Comparison of ENCODE assay signal across 5 worm cellular contexts in the genomic region with DNA sequence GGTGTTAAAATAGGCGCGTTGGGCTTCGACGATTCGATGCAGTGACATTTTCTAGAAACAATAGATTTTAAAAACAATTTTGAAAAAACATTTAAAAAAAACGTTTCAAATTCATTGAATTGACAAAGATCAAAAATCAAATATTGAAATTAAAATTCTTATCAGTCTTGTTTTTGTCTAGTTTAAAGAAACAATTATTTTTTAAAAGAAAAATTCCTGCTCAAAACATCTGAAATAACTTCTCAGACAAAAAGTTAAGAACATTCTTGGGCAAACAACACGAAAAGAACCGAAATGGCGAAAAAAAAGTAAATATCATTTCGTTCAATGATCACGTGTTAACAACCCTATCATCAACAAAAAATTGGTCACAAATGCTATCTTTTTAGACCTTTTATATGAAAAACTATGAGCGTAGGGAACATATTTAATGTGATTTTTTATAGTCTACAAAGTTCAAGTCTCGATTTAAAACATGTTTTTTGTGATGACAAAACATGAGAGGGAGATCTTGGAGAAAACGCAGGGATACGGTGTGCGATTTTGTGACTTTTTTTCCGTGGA.
TF ChIP-seq lines count a peak whose summit lies in the region.

A gene (minus strand): TSS at position 51 of the 564 bp plus-strand sequence.

TF ChIP-seq in whole organism, L1 larva, 84 proteins besides CTCF, POLR2A, EP300 and RAD21:
- TF ChIP-seq nhr-90 (tag; optimal IDR thresholded peaks at IDR 0.05; lab: Kevin White, UChicago; ENCODE audit: poor library complexity) = peak; percentile 40
- no peak for TF ChIP-seq ces-1 (GFP tag; optimal IDR thresholded peaks at IDR 0.05; lab: Kevin White, UChicago)
- peak; percentile 3 for TF ChIP-seq jun-1 (tag; optimal IDR thresholded peaks at IDR 0.05; lab: Kevin White, UChicago)
- TF ChIP-seq elt-3 (tag; optimal IDR thresholded peaks at IDR 0.05; lab: Kevin White, UChicago) = peak in 1 of 6 experiments; percentile 69
- peak; percentile 51 for TF ChIP-seq nhr-20 (tag; optimal IDR thresholded peaks at IDR 0.05; lab: Kevin White, UChicago)
- peak in 1 of 2 experiments; percentile 22 for TF ChIP-seq lin-35 (GFP tag; optimal IDR thresholded peaks at IDR 0.05; lab: Kevin White, UChicago)
- no peak for TF ChIP-seq lin-39 (tag; optimal IDR thresholded peaks at IDR 0.05; lab: Kevin White, UChicago)
- TF ChIP-seq elt-2 (tag; optimal IDR thresholded peaks at IDR 0.05; lab: Kevin White, UChicago) = peak; percentile 58
- peak; percentile 71 for TF ChIP-seq lin-14 (GFP tag; optimal IDR thresholded peaks at IDR 0.05; lab: Kevin White, UChicago)

TF ChIP-seq in whole organism, L2 larva, 48 proteins besides CTCF, POLR2A, EP300 and RAD21:
- TF ChIP-seq crh-2 (tag; optimal IDR thresholded peaks at IDR 0.05; lab: Kevin White, UChicago) = peak; percentile 2
- TF ChIP-seq egl-27 (tag; optimal IDR thresholded peaks at IDR 0.05; lab: Kevin White, UChicago) = no peak
- peak; percentile 34 for TF ChIP-seq sma-9 (GFP tag; optimal IDR thresholded peaks at IDR 0.05; lab: Kevin White, UChicago)
- no peak for TF ChIP-seq sma-9 (tag; optimal IDR thresholded peaks at IDR 0.05; lab: Kevin White, UChicago)
- TF ChIP-seq ztf-4 (tag; optimal IDR thresholded peaks at IDR 0.05; lab: Kevin White, UChicago) = no peak

TF ChIP-seq in whole organism, L3 larva, 47 proteins besides CTCF, POLR2A, EP300 and RAD21:
- peak; percentile 86 for TF ChIP-seq pha-4 (tag; optimal IDR thresholded peaks at IDR 0.05; lab: Kevin White, UChicago)
- TF ChIP-seq lin-15B (tag; optimal IDR thresholded peaks at IDR 0.05; lab: Kevin White, UChicago) = no peak
- no peak for TF ChIP-seq daf-12 (tag; optimal IDR thresholded peaks at IDR 0.05; lab: Kevin White, UChicago)
- TF ChIP-seq nhr-25 (tag; optimal IDR thresholded peaks at IDR 0.05; lab: Kevin White, UChicago) = no peak
- TF ChIP-seq R02D3.7 (tag; optimal IDR thresholded peaks at IDR 0.05; lab: Kevin White, UChicago) = no peak
- no peak for TF ChIP-seq hmg-11 (tag; optimal IDR thresholded peaks at IDR 0.05; lab: Kevin White, UChicago)
- TF ChIP-seq eor-1 (tag; optimal IDR thresholded peaks at IDR 0.05; lab: Kevin White, UChicago) = no peak
- TF ChIP-seq pqm-1 (tag; optimal IDR thresholded peaks at IDR 0.05; lab: Kevin White, UChicago) = peak; percentile 56
- TF ChIP-seq elt-2 (tag; optimal IDR thresholded peaks at IDR 0.05; lab: Kevin White, UChicago) = peak; percentile 48
- peak; percentile 2 for TF ChIP-seq jun-1 (tag; optimal IDR thresholded peaks at IDR 0.05; lab: Kevin White, UChicago)
- TF ChIP-seq snpc-4 (tag; optimal IDR thresholded peaks at IDR 0.05; lab: Kevin White, UChicago) = no peak
- TF ChIP-seq fkh-10 (GFP tag; optimal IDR thresholded peaks at IDR 0.05; lab: Kevin White, UChicago) = no peak
- no peak for TF ChIP-seq nfya-1 (tag; optimal IDR thresholded peaks at IDR 0.05; lab: Kevin White, UChicago; ENCODE audit: insufficient read depth)
- TF ChIP-seq ama-1 (optimal IDR thresholded peaks at IDR 0.05; lab: Kevin White, UChicago) = no peak
- no peak for TF ChIP-seq egl-27 (tag; optimal IDR thresholded peaks at IDR 0.05; lab: Kevin White, UChicago)
- no peak for TF ChIP-seq nhr-76 (tag; optimal IDR thresholded peaks at IDR 0.05; lab: Kevin White, UChicago)
- no peak for TF ChIP-seq ceh-9 (tag; optimal IDR thresholded peaks at IDR 0.05; lab: Kevin White, UChicago)

TF ChIP-seq in whole organism, L4 larva, 104 proteins besides CTCF, POLR2A, EP300 and RAD21:
- TF ChIP-seq aly-2 (tag; optimal IDR thresholded peaks at IDR 0.05; lab: Kevin White, UChicago) (no peak), ceh-32 (tag; optimal IDR thresholded peaks at IDR 0.05; lab: Kevin White, UChicago; ENCODE audit: poor library complexity) (no peak), nhr-77 (tag; optimal IDR thresholded peaks at IDR 0.05; lab: Kevin White, UChicago) (peak; percentile 55), hlh-30 (tag; optimal IDR thresholded peaks at IDR 0.05; lab: Kevin White, UChicago; ENCODE audit: insufficient read depth) (peak; percentile 68), mdt-29 (GFP tag; IDR thresholded peaks at IDR 0.05; lab: Robert Waterston, UW) (no peak), nhr-28 (tag; optimal IDR thresholded peaks at IDR 0.05; lab: Kevin White, UChicago) (peak; percentile 99), attf-4 (tag; optimal IDR thresholded peaks at IDR 0.05; lab: Kevin White, UChicago) (no peak), lir-3 (tag; optimal IDR thresholded peaks at IDR 0.05; lab: Kevin White, UChicago) (no peak), php-3 (GFP tag; IDR thresholded peaks at IDR 0.05; lab: Robert Waterston, UW) (no peak), daf-16 (GFP tag; optimal IDR thresholded peaks at IDR 0.05; lab: Kevin White, UChicago) (no peak), daf-16 (tag; optimal IDR thresholded peaks at IDR 0.05; lab: Kevin White, UChicago) (peak; percentile 86), hlh-11 (tag; optimal IDR thresholded peaks at IDR 0.05; lab: Kevin White, UChicago) (peak; percentile 31), nhr-11 (tag; optimal IDR thresholded peaks at IDR 0.05; lab: Kevin White, UChicago) (no peak), ztf-11 (tag; optimal IDR thresholded peaks at IDR 0.05; lab: Kevin White, UChicago) (no peak), dve-1 (tag; optimal IDR thresholded peaks at IDR 0.05; lab: Kevin White, UChicago; ENCODE audit: insufficient read depth) (peak; percentile 58), ces-1 (GFP tag; optimal IDR thresholded peaks at IDR 0.05; lab: Kevin White, UChicago) (no peak), unc-39 (tag; optimal IDR thresholded peaks at IDR 0.05; lab: Kevin White, UChicago) (no peak), aha-1 (tag; lab: Kevin White, UChicago) (peak; percentile 40), pqm-1 (tag; optimal IDR thresholded peaks at IDR 0.05; lab: Kevin White, UChicago) (peak; percentile 5), dmd-6 (GFP tag; IDR thresholded peaks at IDR 0.05; lab: Robert Waterston, UW) (peak; percentile 35; the same call in 1 of the 2 replicates), T26A8.4 (GFP tag; IDR thresholded peaks at IDR 0.05; lab: Robert Waterston, UW) (no peak), mes-2 (tag; optimal IDR thresholded peaks at IDR 0.05; lab: Kevin White, UChicago; ENCODE audit: poor library complexity, severe bottlenecking) (no peak), madf-9 (GFP tag; conservative IDR thresholded peaks at IDR 0.05; lab: Robert Waterston, UW) (no peak), nhr-111 (GFP tag; optimal IDR thresholded peaks at IDR 0.05; lab: Kevin White, UChicago) (no peak)

TF ChIP-seq in whole organism, young adult, 124 proteins besides CTCF, POLR2A, EP300 and RAD21:
- peak; percentile 19 for TF ChIP-seq nhr-80 (tag; optimal IDR thresholded peaks at IDR 0.05; lab: Kevin White, UChicago)
- TF ChIP-seq mcd-1 (GFP tag; IDR thresholded peaks at IDR 0.05; lab: Robert Waterston, UW) = no peak
- TF ChIP-seq attf-6 (GFP tag; IDR thresholded peaks at IDR 0.05; lab: Robert Waterston, UW) = no peak
- TF ChIP-seq ets-4 (GFP tag; optimal IDR thresholded peaks at IDR 0.05; lab: Kevin White, UChicago) = no peak
- TF ChIP-seq rpc-1 (optimal IDR thresholded peaks at IDR 0.05; lab: Kevin White, UChicago) = no peak
- no peak for TF ChIP-seq rpc-1 (tag; optimal IDR thresholded peaks at IDR 0.05; lab: Kevin White, UChicago)
- TF ChIP-seq unc-62 (GFP tag; optimal IDR thresholded peaks at IDR 0.05; lab: Kevin White, UChicago) = no peak
